Worm (Caenorhabditis elegans) whole organism, young adult: ENCODE data around the gene B0496.11.

Experiments used
- D2030.7 ChIP-seq: fragments of 200-800 bp; sonication (Bioruptor generic); IDR thresholded peaks from 2 replicates; pipeline ENCODE4 v1.3.6; 2022; ENCODE audit warnings: missing genetic modification reagents, missing genetic modification characterization, missing compliant biosample characterization
- F10E7.11 ChIP-seq: sonication (generic microtip); optimal IDR thresholded peaks from 2 replicates; lab custom pipeline; 2017; ENCODE audit warnings: mild to moderate bottlenecking, missing genetic modification characterization, moderate library complexity, missing compliant biosample characterization
- F23B12.7 ChIP-seq: sonication (generic microtip); optimal IDR thresholded peaks from 2 replicates; lab custom pipeline; 2017; ENCODE audit warnings: missing genetic modification characterization, mild to moderate bottlenecking, missing compliant biosample characterization, antibody characterized with exemption, moderate library complexity; ENCODE audit not compliant: insufficient read depth
- F49E8.2 ChIP-seq: sonication (generic microtip); optimal IDR thresholded peaks from 3 replicates; lab custom pipeline; 2017; ENCODE audit warnings: missing genetic modification characterization, mild to moderate bottlenecking, missing compliant biosample characterization, antibody characterized with exemption, moderate library complexity; ENCODE audit not compliant: insufficient read depth
- F57A8.1 ChIP-seq: fragments of 200-800 bp; sonication (Bioruptor generic); optimal IDR thresholded peaks from 2 replicates; lab custom pipeline; 2018; ENCODE audit warnings: mild to moderate bottlenecking, missing genetic modification characterization, moderate library complexity, missing compliant biosample characterization
- K11D2.4 ChIP-seq: fragments of 200-800 bp; sonication (Bioruptor generic); IDR thresholded peaks from 2 replicates; pipeline ENCODE4 v1.3.6; 2022; ENCODE audit warnings: missing genetic modification reagents, missing genetic modification characterization, missing compliant biosample characterization
- T07F8.4 ChIP-seq: sonication (generic microtip); optimal IDR thresholded peaks from 2 replicates; lab custom pipeline; 2016; ENCODE audit warnings: mild to moderate bottlenecking, missing genetic modification characterization, moderate library complexity, missing compliant biosample characterization
- ZK185.1 ChIP-seq: sonication (generic microtip); optimal IDR thresholded peaks from 2 replicates; lab custom pipeline; 2016; ENCODE audit warnings: mild to moderate bottlenecking, missing genetic modification characterization, missing compliant biosample characterization; ENCODE audit not compliant: poor library complexity, severe bottlenecking
- attf-6 ChIP-seq: fragments of 200-800 bp; sonication (Bioruptor generic); IDR thresholded peaks from 2 replicates; pipeline ENCODE4 v1.3.6; 2022; ENCODE audit warnings: missing genetic modification reagents, missing genetic modification characterization, missing compliant biosample characterization
- bed-1 ChIP-seq: fragments of 200-800 bp; sonication (Bioruptor generic); IDR thresholded peaks from 2 replicates; pipeline ENCODE4 v1.3.6; 2022; ENCODE audit warnings: missing genetic modification reagents, missing genetic modification characterization, missing compliant biosample characterization
- ccch-3 ChIP-seq: fragments of 200-800 bp; sonication (Bioruptor generic); optimal IDR thresholded peaks from 2 replicates; lab custom pipeline; 2018; ENCODE audit warnings: mild to moderate bottlenecking, missing genetic modification characterization, missing compliant biosample characterization
- egl-18 ChIP-seq: fragments of 200-800 bp; sonication (Bioruptor generic); IDR thresholded peaks from 2 replicates; pipeline ENCODE4 v1.3.6; 2022; ENCODE audit warnings: missing genetic modification reagents, missing genetic modification characterization, missing compliant biosample characterization
- egl-44 ChIP-seq: fragments of 200-800 bp; sonication (Bioruptor generic); IDR thresholded peaks from 2 replicates; pipeline ENCODE4 v1.3.6; 2022; ENCODE audit warnings: missing genetic modification reagents, missing genetic modification characterization, missing compliant biosample characterization
- gei-17 ChIP-seq: fragments of 200-800 bp; sonication (Bioruptor generic); optimal IDR thresholded peaks from 2 replicates; lab custom pipeline; 2018; ENCODE audit warnings: mild to moderate bottlenecking, missing genetic modification characterization, missing compliant biosample characterization
- him-1 ChIP-seq: sonication (generic microtip); optimal IDR thresholded peaks from 2 replicates; lab custom pipeline; 2016; ENCODE audit warnings: missing genotype, missing genetic modification reagents, missing genetic modification characterization, missing compliant biosample characterization
- hsf-1 ChIP-seq: fragments of 200-800 bp; sonication (Bioruptor generic); IDR thresholded peaks from 2 replicates; pipeline ENCODE4 v1.3.6; 2022; ENCODE audit warnings: missing genetic modification reagents, missing genetic modification characterization, missing compliant biosample characterization
- let-526 ChIP-seq: fragments of 200-800 bp; sonication (Bioruptor generic); IDR thresholded peaks from 2 replicates; pipeline ENCODE4 v1.3.6; 2022; ENCODE audit warnings: missing genetic modification reagents, missing genetic modification characterization, missing compliant biosample characterization
- let-607 ChIP-seq, 2 experiments: fragments of 200-800 bp in 1 of 2; sonication (Bioruptor generic) in 1 of 2; sonication (generic microtip) in 1 of 2; optimal IDR thresholded peaks; 2 replicates each; lab custom pipeline; 2016 to 2018; ENCODE audit warnings: mild to moderate bottlenecking in 2 of 2, missing compliant biosample characterization in 2 of 2, missing genetic modification characterization in 2 of 2, moderate library complexity in 2 of 2, missing genotype in 1 of 2
- mes-4 ChIP-seq: sonication (generic microtip); optimal IDR thresholded peaks from 2 replicates; lab custom pipeline; 2016; ENCODE audit warnings: missing genotype, missing genetic modification characterization, missing compliant biosample characterization
- nfya-1 ChIP-seq: sonication (generic microtip); optimal IDR thresholded peaks from 2 replicates; lab custom pipeline; 2017; ENCODE audit warnings: antibody characterized with exemption, missing compliant biosample characterization, missing genetic modification characterization, borderline replicate concordance; ENCODE audit not compliant: insufficient read depth
- nfya-2 ChIP-seq: fragments of 200-800 bp; sonication (Bioruptor generic); IDR thresholded peaks from 2 replicates; pipeline ENCODE4 v1.3.6; 2022; ENCODE audit warnings: missing genetic modification reagents, missing genetic modification characterization, missing compliant biosample characterization
- nhr-80 ChIP-seq: sonication (generic microtip); optimal IDR thresholded peaks from 2 replicates; lab custom pipeline; 2016; ENCODE audit warnings: missing genetic modification characterization, missing compliant biosample characterization
- nhr-90 ChIP-seq: sonication (generic microtip); optimal IDR thresholded peaks from 2 replicates; lab custom pipeline; 2016; ENCODE audit warnings: missing genotype, mild to moderate bottlenecking, missing genetic modification characterization, missing compliant biosample characterization
- sea-2 ChIP-seq: fragments of 200-800 bp; sonication (Bioruptor generic); IDR thresholded peaks from 2 replicates; pipeline ENCODE4 v1.3.6; 2022; ENCODE audit warnings: missing genetic modification characterization, missing compliant biosample characterization
- snpc-3.4 ChIP-seq: sonication (generic microtip); optimal IDR thresholded peaks from 2 replicates; lab custom pipeline; 2017; ENCODE audit warnings: missing genetic modification characterization, mild to moderate bottlenecking, missing compliant biosample characterization, antibody characterized with exemption, moderate library complexity, missing genotype, missing genetic modification reagents
- snpc-4 ChIP-seq, 5 experiments: fragments of 150-350 bp in 1 of 5; sonication (generic microtip) in 4 of 5; optimal IDR thresholded peaks; 2 replicates each; lab custom pipeline; 2014 to 2018; ENCODE audit warnings: missing genetic modification characterization in 5 of 5, missing biosample characterization in 3 of 5, antibody characterized with exemption in 2 of 5, mild to moderate bottlenecking in 2 of 5, missing compliant biosample characterization in 2 of 5, missing genotype in 2 of 5, moderate library complexity in 2 of 5, missing genetic modification reagents in 1 of 5
- somi-1 ChIP-seq: fragments of 200-800 bp; sonication (Bioruptor generic); optimal IDR thresholded peaks from 2 replicates; lab custom pipeline; 2018; ENCODE audit warnings: mild to moderate bottlenecking, missing genetic modification characterization, missing compliant biosample characterization
- sptf-2 ChIP-seq: fragments of 200-800 bp; sonication (Bioruptor generic); optimal IDR thresholded peaks from 2 replicates; lab custom pipeline; 2018; ENCODE audit warnings: mild to moderate bottlenecking, missing genetic modification characterization, missing compliant biosample characterization
- tbp1 ChIP-seq: fragments of 200-800 bp; sonication (Bioruptor generic); optimal IDR thresholded peaks from 2 replicates; lab custom pipeline; 2018; ENCODE audit warnings: mild to moderate bottlenecking, missing genetic modification characterization, missing compliant biosample characterization
- tbx-9 ChIP-seq: sonication (generic microtip); optimal IDR thresholded peaks from 2 replicates; lab custom pipeline; 2016; ENCODE audit warnings: borderline replicate concordance, missing genetic modification characterization, inconsistent platforms, missing compliant biosample characterization
- unc-62 ChIP-seq: fragments of 150-350 bp; optimal IDR thresholded peaks from 2 replicates; lab custom pipeline; 2014; ENCODE audit warnings: missing biosample characterization, missing genetic modification reagents, missing genetic modification characterization
- xnd-1 ChIP-seq: sonication (generic microtip); optimal IDR thresholded peaks from 2 replicates; lab custom pipeline; 2016; ENCODE audit warnings: missing genotype, missing genetic modification reagents, missing genetic modification characterization, missing compliant biosample characterization
- zfh-2 ChIP-seq: fragments of 200-800 bp; sonication (Bioruptor generic); conservative IDR thresholded peaks from 2 replicates; pipeline ENCODE4 v1.3.6; 2022; ENCODE audit warnings: missing genetic modification reagents, missing genetic modification characterization, missing compliant biosample characterization
- ztf-3 ChIP-seq: fragments of 200-800 bp; sonication (Bioruptor generic); optimal IDR thresholded peaks from 2 replicates; lab custom pipeline; 2018; ENCODE audit warnings: mild to moderate bottlenecking, missing genetic modification characterization, missing compliant biosample characterization

Gene B0496.11

ce11 chrIV:7428998-7429397, 4.8 kb downstream of the B0496.11 start:
- TF ChIP-seq nhr-90 (tag; lab: Kevin White, UChicago), result no peak
- TF ChIP-seq sptf-2 (GFP tag; lab: Kevin White, UChicago), result no peak
- TF ChIP-seq ccch-3 (GFP tag; lab: Kevin White, UChicago), result no peak
- no peak for TF ChIP-seq snpc-4 (GFP tag; optimal IDR thresholded peaks at IDR 0.05; lab: Kevin White, UChicago)
- TF ChIP-seq snpc-4 (tag; optimal IDR thresholded peaks at IDR 0.05; lab: Kevin White, UChicago), result no peak
- no peak for TF ChIP-seq somi-1 (GFP tag; lab: Kevin White, UChicago)

- TF ChIP-seq sea-2 (no peak), snpc-3.4 (tag; lab: Kevin White, UChicago) (no peak), F23B12.7 (tag; lab: Kevin White, UChicago) (no peak), bed-1 (GFP tag; lab: Robert Waterston, UW) (no peak), unc-62 (no peak), ztf-3 (GFP tag; lab: Kevin White, UChicago) (no peak), zfh-2 (GFP tag; lab: Robert Waterston, UW) (no peak), let-526 (no peak), egl-44 (GFP tag; lab: Robert Waterston, UW) (no peak), tbp1 (GFP tag; lab: Kevin White, UChicago) (no peak), ccch-3 (GFP tag; lab: Kevin White, UChicago) (no peak), F49E8.2 (tag; lab: Kevin White, UChicago) (no peak), gei-17 (GFP tag; lab: Kevin White, UChicago) (no peak), hsf-1 (GFP tag; lab: Robert Waterston, UW) (no peak), let-607 (tag; optimal IDR thresholded peaks at IDR 0.05; lab: Kevin White, UChicago) (no peak), F57A8.1 (no peak)
- TF ChIP-seq, all 124 proteins: peak for 0
Measured at ce11 chrIV:7428347-7428746, 5.4 kb downstream of the B0496.11 start.

ce11 chrIV:7426055-7426454, 7.7 kb downstream of the B0496.11 start:
- TF ChIP-seq nhr-80 (tag; lab: Kevin White, UChicago) (no peak), somi-1 (GFP tag; lab: Kevin White, UChicago) (peak; percentile 9)
- TF ChIP-seq, all 124 proteins: peak for 1

ce11 chrIV:7424198-7424597, 9.6 kb downstream of the B0496.11 start, which contains the start of gene unc-82:
Gene unc-82, plus strand, starts transcription at chrIV:7424498.
- no peak for TF ChIP-seq attf-6
- TF ChIP-seq, all 124 proteins: peak for 0

- TF ChIP-seq nfya-2 (no peak), mes-4 (no peak), tbx-9 (tag; lab: Kevin White, UChicago) (no peak), K11D2.4 (GFP tag; lab: Robert Waterston, UW) (no peak), T07F8.4 (tag; lab: Kevin White, UChicago) (no peak), D2030.7 (no peak), somi-1 (GFP tag; lab: Kevin White, UChicago) (no peak)
Measured at ce11 chrIV:7420913-7421312, 12.8 kb downstream of the B0496.11 start, which contains the start of gene srtx-1. Gene srtx-1, plus strand, starts transcription at chrIV:7421213.

- no peak for TF ChIP-seq F10E7.11
- no peak for TF ChIP-seq ZK185.1 (tag; lab: Kevin White, UChicago)
- no peak for TF ChIP-seq egl-18
- no peak for TF ChIP-seq xnd-1 (tag; lab: Kevin White, UChicago)
- no peak for TF ChIP-seq him-1 (tag; lab: Kevin White, UChicago)
- TF ChIP-seq nfya-1 (tag; lab: Kevin White, UChicago), result no peak
Measured at ce11 chrIV:7418818-7419217, 14.9 kb downstream of the B0496.11 start, which contains the start of gene B0496.6. Gene B0496.6, plus strand, starts transcription at chrIV:7419118.
